Fruit fly (Drosophila melanogaster) whole organism, adult: Measurements from ENCODE around the gene Rab11.

Experiments used
- CG12768 ChIP-seq: fragments of 200-800 bp; sonication (Bioruptor generic); optimal IDR thresholded peaks from 2 replicates; lab custom pipeline; 2017; ENCODE audit warnings: missing biosample characterization, missing genetic modification characterization, mild to moderate bottlenecking, moderate library complexity, missing genetic modification reagents
- CG5204 ChIP-seq: fragments of 200-800 bp; sonication (Bioruptor generic); optimal IDR thresholded peaks from 2 replicates; lab custom pipeline; 2016; ENCODE audit warnings: missing biosample characterization, missing genetic modification characterization
- CG7101 ChIP-seq: fragments of 200-800 bp; sonication (Bioruptor generic); optimal IDR thresholded peaks from 2 replicates; lab custom pipeline; 2018; ENCODE audit warnings: missing biosample characterization, mild to moderate bottlenecking, missing genetic modification characterization, moderate library complexity
- Crg-1 ChIP-seq: fragments of 200-800 bp; sonication (Bioruptor generic); optimal IDR thresholded peaks from 2 replicates; lab custom pipeline; 2016; ENCODE audit warnings: missing biosample characterization, missing genetic modification characterization
- kay ChIP-seq: fragments of 200-800 bp; sonication (Bioruptor generic); peaks from one replicate; lab custom pipeline; 2016; ENCODE audit warnings: missing biosample characterization, missing genetic modification characterization, borderline replicate concordance
- pad ChIP-seq: fragments of 200-800 bp; sonication (Bioruptor generic); optimal IDR thresholded peaks from 3 replicates; lab custom pipeline; 2017; ENCODE audit warnings: missing biosample characterization, missing genetic modification characterization, mild to moderate bottlenecking, moderate library complexity, missing genetic modification reagents

DNA sequence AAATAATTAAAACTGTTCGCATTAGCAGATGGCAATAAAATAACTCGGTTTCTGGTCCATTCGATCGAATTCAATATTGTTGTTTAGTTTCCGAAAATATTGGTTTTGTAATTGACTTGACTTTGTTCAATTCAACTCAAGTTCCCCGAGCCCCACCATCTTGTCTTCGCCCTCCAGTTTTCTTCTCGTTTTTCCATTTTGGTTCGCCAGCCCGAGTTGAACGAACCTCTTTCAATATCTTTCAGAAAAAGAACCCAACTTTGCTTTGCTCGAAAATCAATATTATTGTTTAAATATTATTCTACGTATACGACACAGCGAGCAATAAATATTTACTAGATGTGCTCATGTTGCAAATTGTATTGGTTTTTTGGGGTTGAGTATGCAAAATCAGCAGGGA lies 47.4 kb downstream of the Rab11 start:
- no peak for TF ChIP-seq CG12768 (GFP tag; lab: Kevin White, UChicago)
- TF ChIP-seq CG7101 (tag; lab: Kevin White, UChicago), result no peak
- TF ChIP-seq CG5204 (GFP tag; lab: Kevin White, UChicago), result no peak
- TF ChIP-seq Crg-1 (GFP tag; lab: Kevin White, UChicago), result no peak
- TF ChIP-seq kay (GFP tag; lab: Kevin White, UChicago), result no peak
- no peak for TF ChIP-seq pad (GFP tag; lab: Kevin White, UChicago)
